Fruit fly (Drosophila melanogaster): ENCODE measurements around the gene ssp2.

The ssp2 gene

dm6 chr3L:13949440-13950066, 15.4 kb upstream of the ssp2 start (continued):
- TF ChIP-seq Rfx (GFP tag; IDR thresholded peaks at IDR 0.05) (0 out of 2 replicates have a peak, but pooled peaks have one; percentile 7), Dad (GFP tag; optimal IDR thresholded peaks at IDR 0.05) (no peak), row (GFP tag; IDR thresholded peaks at IDR 0.05) (peak; percentile 32; the same call in 1 of the 3 replicates), vvl (GFP tag; IDR thresholded peaks at IDR 0.05) (peak; percentile 45; the same call in 1 of the 2 replicates), CG12744 (GFP tag; optimal IDR thresholded peaks at IDR 0.05) (no peak), CG10654 (GFP tag; optimal IDR thresholded peaks at IDR 0.05) (no peak), CG7357 (GFP tag; IDR thresholded peaks at IDR 0.05) (0 out of 3 replicates have a peak, but pooled peaks have one; percentile 10), seq (GFP tag; IDR thresholded peaks at IDR 0.05) (peak; percentile 45; the same call in 1 of the 2 replicates), Hsf (GFP tag; optimal IDR thresholded peaks at IDR 0.05) (peak; percentile 8), CG11696 (GFP tag; IDR thresholded peaks at IDR 0.05) (0 out of 2 replicates have a peak, but pooled peaks have one; percentile 30), CG14860 (GFP tag; IDR thresholded peaks at IDR 0.05; ENCODE audit: partially characterized antibody) (no peak), Dip2 (GFP tag; IDR thresholded peaks at IDR 0.05) (no peak), lab (GFP tag; optimal IDR thresholded peaks at IDR 0.05) (no peak), pfk (GFP tag; optimal IDR thresholded peaks at IDR 0.05) (no peak), Drgx (GFP tag; IDR thresholded peaks at IDR 0.05) (peak; percentile 63), Gug (GFP tag; IDR thresholded peaks at IDR 0.05) (no peak), cg (GFP tag; optimal IDR thresholded peaks at IDR 0.05) (peak; percentile 47), CG34422 (GFP tag; IDR thresholded peaks at IDR 0.05) (0 out of 3 replicates have a peak, but pooled peaks have one; percentile 33), CG11695 (GFP tag; IDR thresholded peaks at IDR 0.05) (peak; percentile 50; the same call in 2 of the 3 replicates), corto (GFP tag; optimal IDR thresholded peaks at IDR 0.05) (no peak), dmrt99B (tag; optimal IDR thresholded peaks at IDR 0.05) (no peak), Dll (GFP tag; IDR thresholded peaks at IDR 0.05; ENCODE audit: partially characterized antibody) (no peak), CG5953 (GFP tag; IDR thresholded peaks at IDR 0.05) (0 out of 2 replicates have a peak, but pooled peaks have one; percentile 24), Bteb2 (GFP tag; optimal IDR thresholded peaks at IDR 0.05) (no peak), CG2116 (GFP tag; optimal IDR thresholded peaks at IDR 0.05) (peak; percentile 72), ranshi (GFP tag; IDR thresholded peaks at IDR 0.05) (peak; percentile 35; the same call in 1 of the 2 replicates), HmgD (GFP tag; optimal IDR thresholded peaks at IDR 0.05) (no peak), CG10321 (GFP tag; IDR thresholded peaks at IDR 0.05) (peak; percentile 74), CG33213 (GFP tag; optimal IDR thresholded peaks at IDR 0.05) (no peak), Trl (optimal IDR thresholded peaks at IDR 0.05) (peak; percentile 21 to 48), Trl (GFP tag; optimal IDR thresholded peaks at IDR 0.05) (no peak)

- TF ChIP-seq CG7963 (GFP tag; IDR thresholded peaks at IDR 0.05; ENCODE audit: partially characterized antibody) (no peak), CG3838 (GFP tag; optimal IDR thresholded peaks at IDR 0.05) (no peak), HLH4C (GFP tag; IDR thresholded peaks at IDR 0.05; ENCODE audit: partially characterized antibody) (no peak), BEAF-32 (GFP tag; optimal IDR thresholded peaks at IDR 0.05) (no peak), CG17328 (GFP tag; IDR thresholded peaks at IDR 0.05) (no peak), dmrt99B (tag; optimal IDR thresholded peaks at IDR 0.05) (no peak), chn (GFP tag; optimal IDR thresholded peaks at IDR 0.05) (no peak), pnt (GFP tag; optimal IDR thresholded peaks at IDR 0.05) (no peak), ERR (GFP tag; optimal IDR thresholded peaks at IDR 0.05) (no peak), prd (optimal IDR thresholded peaks at IDR 0.05) (no peak), prd (GFP tag; IDR thresholded peaks at IDR 0.05) (no peak), al (GFP tag; IDR thresholded peaks at IDR 0.05) (no peak)
Observed at dm6 chr3L:13951564-13951963, 13.4 kb upstream of the ssp2 start.
